Worm (Caenorhabditis elegans) whole organism, young adult: ENCODE results near the gene rfs-1.
A peak's percentile ranks its signal among the peaks of the same experiment; 100 is the strongest.

Experiments used
- B0035.1 ChIP-seq: sonication (generic microtip); optimal IDR thresholded peaks from 2 replicates; lab custom pipeline; 2016; ENCODE audit warnings: missing genetic modification characterization, mild to moderate bottlenecking, missing compliant biosample characterization, missing genotype, missing genetic modification reagents
- C06A6.2 ChIP-seq: fragments of 200-800 bp; sonication (Bioruptor generic); conservative IDR thresholded peaks from 2 replicates; pipeline ENCODE4 v1.3.6; 2022; ENCODE audit warnings: missing genetic modification characterization, missing compliant biosample characterization
- F22D6.2 ChIP-seq: sonication (generic microtip); optimal IDR thresholded peaks from 2 replicates; lab custom pipeline; 2016; ENCODE audit warnings: mild to moderate bottlenecking, missing genetic modification characterization, missing compliant biosample characterization
- F23B12.7 ChIP-seq: sonication (generic microtip); optimal IDR thresholded peaks from 2 replicates; lab custom pipeline; 2017; ENCODE audit warnings: missing genetic modification characterization, mild to moderate bottlenecking, missing compliant biosample characterization, antibody characterized with exemption, moderate library complexity; ENCODE audit not compliant: insufficient read depth
- F33H1.4 ChIP-seq: fragments of 200-800 bp; sonication (Bioruptor generic); IDR thresholded peaks from 2 replicates; pipeline ENCODE4 v1.3.6; 2022; ENCODE audit warnings: missing genetic modification reagents, missing genetic modification characterization, missing compliant biosample characterization
- F52B5.7 ChIP-seq: sonication (generic microtip); optimal IDR thresholded peaks from 2 replicates; lab custom pipeline; 2016; ENCODE audit warnings: mild to moderate bottlenecking, missing genetic modification characterization, missing compliant biosample characterization
- F55B11.4 ChIP-seq: sonication (generic microtip); optimal IDR thresholded peaks from 2 replicates; lab custom pipeline; 2016; ENCODE audit warnings: missing compliant biosample characterization, missing genetic modification characterization, borderline replicate concordance; ENCODE audit not compliant: insufficient read depth
- K11D2.4 ChIP-seq: fragments of 200-800 bp; sonication (Bioruptor generic); IDR thresholded peaks from 2 replicates; pipeline ENCODE4 v1.3.6; 2022; ENCODE audit warnings: missing genetic modification reagents, missing genetic modification characterization, missing compliant biosample characterization
- Y56A3A.18 ChIP-seq: fragments of 200-800 bp; sonication (Bioruptor generic); IDR thresholded peaks from 2 replicates; pipeline ENCODE4 v1.3.6; 2022; ENCODE audit warnings: missing genetic modification reagents, missing genetic modification characterization, missing compliant biosample characterization
- Y67H2A.10 ChIP-seq: fragments of 200-800 bp; sonication (Bioruptor generic); conservative IDR thresholded peaks from 2 replicates; pipeline ENCODE4 v1.3.6; 2022; ENCODE audit warnings: missing genetic modification reagents, missing genetic modification characterization, missing compliant biosample characterization
- Y95B8A.8 ChIP-seq: fragments of 200-800 bp; sonication (Bioruptor generic); IDR thresholded peaks from 2 replicates; pipeline ENCODE4 v1.3.6; 2022; ENCODE audit warnings: missing genetic modification reagents, missing genetic modification characterization, missing compliant biosample characterization
- aptf-3 ChIP-seq: fragments of 200-800 bp; sonication (Bioruptor generic); IDR thresholded peaks from 2 replicates; pipeline ENCODE4 v1.3.6; 2022; ENCODE audit warnings: missing genetic modification characterization, missing compliant biosample characterization
- attf-5 ChIP-seq: fragments of 200-800 bp; sonication (Bioruptor generic); optimal IDR thresholded peaks from 2 replicates; lab custom pipeline; 2018; ENCODE audit warnings: mild to moderate bottlenecking, missing genetic modification characterization, missing compliant biosample characterization
- attf-6 ChIP-seq: fragments of 200-800 bp; sonication (Bioruptor generic); IDR thresholded peaks from 2 replicates; pipeline ENCODE4 v1.3.6; 2022; ENCODE audit warnings: missing genetic modification reagents, missing genetic modification characterization, missing compliant biosample characterization
- bed-1 ChIP-seq: fragments of 200-800 bp; sonication (Bioruptor generic); IDR thresholded peaks from 2 replicates; pipeline ENCODE4 v1.3.6; 2022; ENCODE audit warnings: missing genetic modification reagents, missing genetic modification characterization, missing compliant biosample characterization
- ceh-100 ChIP-seq: fragments of 200-800 bp; sonication (Bioruptor generic); IDR thresholded peaks from 2 replicates; pipeline ENCODE4 v1.3.6; 2022; ENCODE audit warnings: missing genetic modification reagents, missing genetic modification characterization, missing compliant biosample characterization
- ceh-40 ChIP-seq: fragments of 200-800 bp; sonication (Bioruptor generic); IDR thresholded peaks from 2 replicates; pipeline ENCODE4 v1.3.6; 2022; ENCODE audit warnings: missing genetic modification characterization, missing compliant biosample characterization
- ceh-91 ChIP-seq: fragments of 200-800 bp; sonication (Bioruptor generic); IDR thresholded peaks from 2 replicates; pipeline ENCODE4 v1.3.6; 2022; ENCODE audit warnings: missing genetic modification reagents, missing genetic modification characterization, missing compliant biosample characterization
- chd-7 ChIP-seq: sonication (generic microtip); optimal IDR thresholded peaks from 2 replicates; lab custom pipeline; 2016; ENCODE audit warnings: mild to moderate bottlenecking, missing genetic modification characterization, moderate library complexity, missing compliant biosample characterization
- die-1 ChIP-seq: sonication (generic microtip); optimal IDR thresholded peaks from 2 replicates; lab custom pipeline; 2016; ENCODE audit warnings: missing genotype, mild to moderate bottlenecking, missing genetic modification characterization, missing compliant biosample characterization
- dox-1 ChIP-seq: fragments of 200-800 bp; sonication (Bioruptor generic); IDR thresholded peaks from 2 replicates; pipeline ENCODE4 v1.3.6; 2022; ENCODE audit warnings: missing genetic modification reagents, missing genetic modification characterization, missing compliant biosample characterization
- egrh-3 ChIP-seq: fragments of 200-800 bp; sonication (Bioruptor generic); IDR thresholded peaks from 2 replicates; pipeline ENCODE4 v1.3.6; 2022; ENCODE audit warnings: missing genetic modification reagents, missing genetic modification characterization, missing compliant biosample characterization
- him-1 ChIP-seq: sonication (generic microtip); optimal IDR thresholded peaks from 2 replicates; lab custom pipeline; 2016; ENCODE audit warnings: missing genotype, missing genetic modification reagents, missing genetic modification characterization, missing compliant biosample characterization
- hlh-12 ChIP-seq: sonication (generic microtip); optimal IDR thresholded peaks from 2 replicates; lab custom pipeline; 2016; ENCODE audit warnings: missing genetic modification characterization, missing compliant biosample characterization
- let-526 ChIP-seq: fragments of 200-800 bp; sonication (Bioruptor generic); IDR thresholded peaks from 2 replicates; pipeline ENCODE4 v1.3.6; 2022; ENCODE audit warnings: missing genetic modification reagents, missing genetic modification characterization, missing compliant biosample characterization
- lin-26 ChIP-seq: fragments of 200-800 bp; sonication (Bioruptor generic); IDR thresholded peaks from 2 replicates; pipeline ENCODE4 v1.3.6; 2022; ENCODE audit warnings: missing genetic modification reagents, missing genetic modification characterization, missing compliant biosample characterization
- lin-54 ChIP-seq: fragments of 200-800 bp; sonication (Bioruptor generic); optimal IDR thresholded peaks from 2 replicates; lab custom pipeline; 2018; ENCODE audit warnings: mild to moderate bottlenecking, missing genetic modification characterization, missing compliant biosample characterization
- madf-3 ChIP-seq: fragments of 200-800 bp; sonication (Bioruptor generic); IDR thresholded peaks from 2 replicates; pipeline ENCODE4 v1.3.6; 2022; ENCODE audit warnings: missing genetic modification reagents, missing genetic modification characterization, missing compliant biosample characterization
- mcd-1 ChIP-seq: fragments of 200-800 bp; sonication (Bioruptor generic); IDR thresholded peaks from 2 replicates; pipeline ENCODE4 v1.3.6; 2022; ENCODE audit warnings: missing genetic modification reagents, missing genetic modification characterization, missing compliant biosample characterization
- mel-28 ChIP-seq: sonication (generic microtip); optimal IDR thresholded peaks from 2 replicates; lab custom pipeline; 2016; ENCODE audit warnings: borderline replicate concordance, mild to moderate bottlenecking, missing genetic modification characterization, missing compliant biosample characterization
- mxl-1 ChIP-seq: sonication (generic microtip); optimal IDR thresholded peaks from 2 replicates; lab custom pipeline; 2016; ENCODE audit warnings: missing genetic modification characterization, missing compliant biosample characterization
- nfya-1 ChIP-seq: sonication (generic microtip); optimal IDR thresholded peaks from 2 replicates; lab custom pipeline; 2017; ENCODE audit warnings: antibody characterized with exemption, missing compliant biosample characterization, missing genetic modification characterization, borderline replicate concordance; ENCODE audit not compliant: insufficient read depth
- nfyb-1 ChIP-seq: fragments of 200-800 bp; sonication (Bioruptor generic); IDR thresholded peaks from 2 replicates; pipeline ENCODE4 v1.3.6; 2022; ENCODE audit warnings: missing genetic modification reagents, missing genetic modification characterization, missing compliant biosample characterization
- nhr-179 ChIP-seq: sonication (generic microtip); optimal IDR thresholded peaks from 2 replicates; lab custom pipeline; 2016; ENCODE audit warnings: mild to moderate bottlenecking, missing genetic modification characterization, missing compliant biosample characterization
- nhr-80 ChIP-seq: sonication (generic microtip); optimal IDR thresholded peaks from 2 replicates; lab custom pipeline; 2016; ENCODE audit warnings: missing genetic modification characterization, missing compliant biosample characterization
- repo-1 ChIP-seq: sonication (generic microtip); optimal IDR thresholded peaks from 2 replicates; lab custom pipeline; 2017; ENCODE audit warnings: mild to moderate bottlenecking, missing genetic modification characterization, missing compliant biosample characterization
- sea-2 ChIP-seq: fragments of 200-800 bp; sonication (Bioruptor generic); IDR thresholded peaks from 2 replicates; pipeline ENCODE4 v1.3.6; 2022; ENCODE audit warnings: missing genetic modification characterization, missing compliant biosample characterization
- snpc-1.1 ChIP-seq: sonication (generic microtip); optimal IDR thresholded peaks from 2 replicates; lab custom pipeline; 2017; ENCODE audit warnings: missing genetic modification characterization, mild to moderate bottlenecking, missing compliant biosample characterization, antibody characterized with exemption, moderate library complexity, missing genotype, missing genetic modification reagents; ENCODE audit not compliant: insufficient read depth
- snpc-1.3 ChIP-seq: sonication (generic microtip); optimal IDR thresholded peaks from 2 replicates; lab custom pipeline; 2017; ENCODE audit warnings: missing genetic modification characterization, mild to moderate bottlenecking, missing compliant biosample characterization, antibody characterized with exemption, moderate library complexity, missing genotype, missing genetic modification reagents; ENCODE audit not compliant: insufficient read depth
- tbp1 ChIP-seq: fragments of 200-800 bp; sonication (Bioruptor generic); optimal IDR thresholded peaks from 2 replicates; lab custom pipeline; 2018; ENCODE audit warnings: mild to moderate bottlenecking, missing genetic modification characterization, missing compliant biosample characterization
- tbx-9 ChIP-seq: sonication (generic microtip); optimal IDR thresholded peaks from 2 replicates; lab custom pipeline; 2016; ENCODE audit warnings: borderline replicate concordance, missing genetic modification characterization, inconsistent platforms, missing compliant biosample characterization
- ztf-18 ChIP-seq: sonication (generic microtip); optimal IDR thresholded peaks from 2 replicates; lab custom pipeline; 2016; ENCODE audit warnings: missing genotype, mild to moderate bottlenecking, missing genetic modification characterization, missing compliant biosample characterization

The rfs-1 gene

ce11 chrIII:8263377-8263776, 37.1 kb downstream of the rfs-1 start, which contains the start of gene col-91 (continued):
- TF ChIP-seq hlh-12: no peak
- TF ChIP-seq die-1: no peak

ce11 chrIII:8265753-8266152, 39.5 kb downstream of the rfs-1 start, which contains the start of gene mrps-9:
Gene mrps-9, plus strand, starts transcription at chrIII:8266062.
- TF ChIP-seq ceh-91 (GFP tag; lab: Robert Waterston, UW) (no peak), tbx-9 (no peak), mxl-1 (tag; lab: Kevin White, UChicago) (no peak), ztf-18 (tag; lab: Kevin White, UChicago) (no peak), F33H1.4 (no peak), lin-54 (GFP tag; lab: Kevin White, UChicago) (no peak), mcd-1 (peak; percentile 86)

DNA sequence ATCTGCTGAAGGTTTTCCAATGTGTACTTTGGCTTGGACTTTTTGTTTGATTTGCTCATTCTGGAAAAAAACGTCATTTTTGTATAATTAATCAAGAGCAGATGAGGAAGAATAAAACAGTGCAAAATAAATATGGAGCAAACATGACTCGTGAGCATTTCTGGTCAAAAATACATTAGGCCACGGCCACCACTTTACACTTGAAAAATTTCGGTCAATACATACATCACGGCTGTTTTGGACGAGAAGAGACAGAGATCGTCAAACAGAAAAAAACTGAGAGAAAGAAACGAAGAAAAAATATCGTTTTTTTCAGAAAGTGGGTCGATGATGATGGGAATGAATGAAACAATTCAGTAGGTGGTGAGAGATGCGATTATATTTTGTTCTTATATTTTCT, 42.0 kb downstream of the rfs-1 start, which contains the start of the genes F09G8.7 and crn-7:
TSS of gene F09G8.7 (minus strand) at position 60 of the 400 bp plus-strand sequence.
TSS of gene crn-7 (plus strand) at position 236 of the 400 bp plus-strand sequence.
- TF ChIP-seq Y95B8A.8 (GFP tag; lab: Robert Waterston, UW) (no peak), ceh-100 (GFP tag; lab: Robert Waterston, UW) (no peak), Y56A3A.18 (GFP tag; lab: Robert Waterston, UW) (no peak), snpc-1.3 (no peak), nhr-179 (tag; lab: Kevin White, UChicago) (no peak), K11D2.4 (GFP tag; lab: Robert Waterston, UW) (no peak), B0035.1 (tag; lab: Kevin White, UChicago) (no peak), madf-3 (GFP tag; lab: Robert Waterston, UW) (no peak), C06A6.2 (GFP tag; lab: Robert Waterston, UW) (no peak), nfyb-1 (no peak), chd-7 (tag; lab: Kevin White, UChicago) (no peak), egrh-3 (no peak), F55B11.4 (tag; lab: Kevin White, UChicago) (no peak), mel-28 (tag; lab: Kevin White, UChicago) (no peak), attf-6 (no peak), F23B12.7 (tag; lab: Kevin White, UChicago) (peak; percentile 29), F22D6.2 (no peak), attf-5 (GFP tag; lab: Kevin White, UChicago) (peak; percentile 44), repo-1 (no peak), F52B5.7 (tag; lab: Kevin White, UChicago) (no peak), Y67H2A.10 (GFP tag; lab: Robert Waterston, UW) (no peak), aptf-3 (GFP tag; lab: Robert Waterston, UW) (no peak), lin-26 (GFP tag; lab: Robert Waterston, UW) (no peak), hlh-12 (no peak), snpc-1.1 (tag; lab: Kevin White, UChicago) (no peak), sea-2 (GFP tag; lab: Robert Waterston, UW) (no peak), dox-1 (GFP tag; lab: Robert Waterston, UW) (peak; percentile 35; the same call in 1 of the 2 replicates), nfya-1 (tag; lab: Kevin White, UChicago) (no peak), let-526 (GFP tag; lab: Robert Waterston, UW) (no peak), him-1 (tag; lab: Kevin White, UChicago) (no peak), bed-1 (GFP tag; lab: Robert Waterston, UW) (no peak), mcd-1 (0 out of 2 replicates have a peak, but pooled peaks have one; percentile 21), ceh-40 (GFP tag; lab: Robert Waterston, UW) (no peak), nhr-80 (tag; lab: Kevin White, UChicago) (peak; percentile 53), tbp1 (GFP tag; lab: Kevin White, UChicago) (no peak)
- TF ChIP-seq, all 124 proteins: peak for 5
